Worm (Caenorhabditis elegans): ENCODE results near the gene ZC15.1.

DNA sequence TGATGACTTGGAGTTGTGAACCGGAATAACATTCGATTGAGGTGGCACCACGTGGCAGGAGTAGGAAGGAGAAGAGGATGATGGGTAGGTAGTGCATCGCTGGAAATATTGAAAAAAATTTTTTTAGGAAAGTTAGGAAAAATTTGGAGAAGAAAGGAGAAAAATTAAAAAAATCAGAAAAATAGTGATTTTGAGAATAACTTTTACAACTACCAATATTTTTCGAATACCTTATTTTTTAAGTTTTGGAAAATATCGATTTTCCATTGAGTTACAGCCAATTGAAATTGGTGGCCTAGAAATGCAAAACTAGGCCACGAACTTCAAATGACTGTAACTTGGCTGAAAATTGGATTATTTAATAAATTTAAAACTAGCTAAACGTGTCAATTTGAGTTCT, 29.4 kb downstream of the ZC15.1 start, which contains the start of gene Y38H6A.5:
- TF ChIP-seq him-1 (tag; optimal IDR thresholded peaks at IDR 0.05) (no peak), dao-5 (tag; optimal IDR thresholded peaks at IDR 0.05) (no peak), W03F9.2 (tag; optimal IDR thresholded peaks at IDR 0.05) (no peak)

Measured in whole organism, L4/young adult.